Worm (Caenorhabditis elegans): ENCODE measurements around the gene F31F4.1.
A peak's percentile ranks its signal among the peaks of the same experiment; 100 is the strongest.

The F31F4.1 gene

DNA sequence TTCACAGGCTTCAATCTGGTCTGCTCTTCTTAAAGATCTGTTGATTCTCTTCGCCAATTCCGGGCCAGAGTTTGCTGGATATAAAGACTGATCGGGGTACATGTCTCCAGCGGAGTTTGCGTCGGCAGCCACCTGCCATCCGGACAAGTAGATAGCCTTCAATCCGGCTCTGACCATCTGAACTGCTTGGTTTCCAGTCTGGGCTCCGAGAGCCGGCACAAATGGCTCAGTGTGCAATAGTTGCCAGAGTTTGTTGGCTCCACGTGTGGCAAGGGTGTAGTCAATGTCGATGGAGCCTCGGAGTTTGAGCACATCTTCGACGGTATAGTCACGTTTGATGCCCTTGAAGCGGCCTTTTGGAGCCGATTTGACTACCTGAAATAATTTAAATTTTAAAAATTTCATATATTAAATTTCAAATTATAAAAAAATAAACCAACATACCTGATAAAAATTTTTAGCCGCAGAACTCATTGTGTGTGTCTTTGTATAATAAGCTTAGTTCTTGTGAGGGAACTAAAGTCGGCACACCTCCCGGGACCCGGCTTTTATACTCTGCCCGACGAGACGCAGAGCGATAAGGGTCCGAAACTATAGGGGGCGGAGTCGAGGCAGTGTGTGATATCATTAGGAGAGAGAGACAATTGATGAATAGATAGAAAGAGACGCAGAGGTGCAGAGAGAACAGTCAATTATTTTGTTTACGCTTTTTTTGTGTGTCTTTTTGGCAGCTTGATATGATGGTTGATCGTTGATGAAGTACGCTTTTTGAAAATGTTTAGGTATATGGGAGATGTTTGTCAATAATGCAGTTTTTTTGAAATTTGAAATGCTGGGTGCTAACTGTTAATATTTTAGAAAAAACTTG is 43.9 kb downstream of the F31F4.1 start, which contains the start of the genes icl-1 and srh-2:
Gene icl-1 (minus strand): TSS at position 521 of the 868 bp plus-strand sequence.
Gene srh-2 (plus strand): TSS at position 818 of the 868 bp plus-strand sequence.
- TF ChIP-seq unc-39 (tag; optimal IDR thresholded peaks at IDR 0.05) (no peak), nhr-11 (tag; optimal IDR thresholded peaks at IDR 0.05) (no peak), ama-1 (optimal IDR thresholded peaks at IDR 0.05) (peak; percentile 92), ceh-28 (tag; optimal IDR thresholded peaks at IDR 0.05) (peak; percentile 67), pqm-1 (tag; optimal IDR thresholded peaks at IDR 0.05) (peak; percentile 65), fos-1 (tag; optimal IDR thresholded peaks at IDR 0.05) (peak; percentile 15), egl-5 (tag; optimal IDR thresholded peaks at IDR 0.05) (no peak), sea-2 (GFP tag; optimal IDR thresholded peaks at IDR 0.05) (no peak), unc-62 (GFP tag; optimal IDR thresholded peaks at IDR 0.05) (no peak), ceh-82 (tag; optimal IDR thresholded peaks at IDR 0.05) (no peak), elt-2 (tag; optimal IDR thresholded peaks at IDR 0.05) (peak; percentile 83), nhr-23 (tag; optimal IDR thresholded peaks at IDR 0.05) (peak; percentile 71), nhr-43 (tag; optimal IDR thresholded peaks at IDR 0.05; ENCODE audit: poor library complexity, severe bottlenecking) (peak; percentile 73), mdl-1 (tag; optimal IDR thresholded peaks at IDR 0.05) (no peak), daf-12 (tag; optimal IDR thresholded peaks at IDR 0.05) (no peak), jun-1 (tag; optimal IDR thresholded peaks at IDR 0.05) (peak; percentile 43), nfya-1 (tag; optimal IDR thresholded peaks at IDR 0.05; ENCODE audit: insufficient read depth) (peak; percentile 68), lsy-12 (tag; optimal IDR thresholded peaks at IDR 0.05) (peak; percentile 42), nhr-77 (tag; optimal IDR thresholded peaks at IDR 0.05) (no peak), ceh-9 (tag; optimal IDR thresholded peaks at IDR 0.05) (no peak), snpc-4 (tag; optimal IDR thresholded peaks at IDR 0.05) (no peak), nhr-237 (tag; optimal IDR thresholded peaks at IDR 0.05) (no peak), pha-4 (tag; optimal IDR thresholded peaks at IDR 0.05) (peak; percentile 79), lin-15B (tag; optimal IDR thresholded peaks at IDR 0.05) (peak; percentile 28), lin-39 (tag; optimal IDR thresholded peaks at IDR 0.05) (peak; percentile 11), fkh-2 (tag; optimal IDR thresholded peaks at IDR 0.05) (no peak), nhr-25 (tag; optimal IDR thresholded peaks at IDR 0.05) (peak; percentile 2), R02D3.7 (tag; optimal IDR thresholded peaks at IDR 0.05) (no peak), egl-27 (tag; optimal IDR thresholded peaks at IDR 0.05) (no peak), nhr-76 (tag; optimal IDR thresholded peaks at IDR 0.05) (no peak), tbx-2 (tag; optimal IDR thresholded peaks at IDR 0.05) (peak; percentile 8)

DNA sequence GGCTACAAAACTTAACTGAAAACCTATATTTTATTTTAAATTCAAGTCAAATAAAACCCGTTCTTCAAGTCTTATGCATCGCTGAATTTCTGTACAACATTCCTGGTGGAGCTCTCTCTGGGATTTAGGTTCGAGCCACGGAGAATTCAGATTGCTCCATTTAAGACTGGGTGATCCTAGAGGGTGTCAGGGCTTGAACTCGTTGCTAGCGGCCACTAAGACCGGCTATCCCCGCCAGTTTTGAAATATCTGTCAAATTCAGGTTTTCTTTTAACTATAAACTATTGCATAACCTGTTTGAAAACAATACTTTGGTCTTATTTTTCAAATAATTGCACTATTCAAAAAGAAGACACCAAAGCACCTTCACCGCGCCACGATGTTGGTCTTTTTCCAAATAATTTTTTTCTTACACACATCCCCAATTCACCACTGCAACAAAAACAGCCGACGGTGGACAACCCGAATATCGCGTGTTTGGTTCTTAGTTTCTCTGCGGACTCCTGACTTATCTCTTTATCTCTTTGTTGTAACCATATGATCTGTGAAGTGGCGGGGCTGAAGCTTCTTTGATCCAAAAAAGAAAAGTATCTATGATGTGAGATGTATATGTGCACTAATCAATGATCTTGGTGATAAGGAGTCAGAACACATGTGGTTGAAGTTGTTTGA is 45.1 kb downstream of the F31F4.1 start:
- TF ChIP-seq nhr-28 (tag; optimal IDR thresholded peaks at IDR 0.05) (no peak), mdl-1 (tag; optimal IDR thresholded peaks at IDR 0.05) (peak; percentile 38), ztf-11 (tag; optimal IDR thresholded peaks at IDR 0.05) (no peak), R02D3.7 (tag; optimal IDR thresholded peaks at IDR 0.05) (no peak), lin-15B (tag; optimal IDR thresholded peaks at IDR 0.05) (no peak), ztf-4 (tag; optimal IDR thresholded peaks at IDR 0.05) (no peak), fos-1 (tag; optimal IDR thresholded peaks at IDR 0.05) (no peak), lin-39 (tag; optimal IDR thresholded peaks at IDR 0.05) (no peak), eor-1 (tag; optimal IDR thresholded peaks at IDR 0.05) (no peak), nhr-43 (tag; optimal IDR thresholded peaks at IDR 0.05; ENCODE audit: poor library complexity, severe bottlenecking) (peak; percentile 57), nfya-1 (tag; optimal IDR thresholded peaks at IDR 0.05; ENCODE audit: insufficient read depth) (peak; percentile 49), nhr-76 (tag; optimal IDR thresholded peaks at IDR 0.05) (no peak), egl-5 (tag; optimal IDR thresholded peaks at IDR 0.05) (peak; percentile 31), aly-2 (tag; optimal IDR thresholded peaks at IDR 0.05) (no peak), lsy-12 (tag; optimal IDR thresholded peaks at IDR 0.05) (peak; percentile 7), elt-2 (tag; optimal IDR thresholded peaks at IDR 0.05) (peak; percentile 77), egl-27 (tag; optimal IDR thresholded peaks at IDR 0.05) (no peak), ceh-28 (tag; optimal IDR thresholded peaks at IDR 0.05) (no peak), nhr-77 (tag; optimal IDR thresholded peaks at IDR 0.05) (no peak), unc-62 (GFP tag; optimal IDR thresholded peaks at IDR 0.05) (no peak), mml-1 (tag; optimal IDR thresholded peaks at IDR 0.05) (no peak), tbx-2 (tag; optimal IDR thresholded peaks at IDR 0.05) (no peak), ceh-82 (tag; optimal IDR thresholded peaks at IDR 0.05) (no peak), ceh-16 (tag; optimal IDR thresholded peaks at IDR 0.05) (no peak), pha-4 (tag; optimal IDR thresholded peaks at IDR 0.05) (peak; percentile 53), ama-1 (optimal IDR thresholded peaks at IDR 0.05) (peak; percentile 50), pqm-1 (tag; optimal IDR thresholded peaks at IDR 0.05) (peak; percentile 65), nhr-12 (tag; optimal IDR thresholded peaks at IDR 0.05) (no peak), jun-1 (tag; optimal IDR thresholded peaks at IDR 0.05) (no peak), ceh-9 (tag; optimal IDR thresholded peaks at IDR 0.05) (no peak), zag-1 (tag; optimal IDR thresholded peaks at IDR 0.05) (no peak), fkh-2 (tag; optimal IDR thresholded peaks at IDR 0.05) (no peak), fkh-10 (GFP tag; optimal IDR thresholded peaks at IDR 0.05) (no peak), sea-2 (GFP tag; optimal IDR thresholded peaks at IDR 0.05) (no peak), nhr-25 (tag; optimal IDR thresholded peaks at IDR 0.05) (peak; percentile 46), nhr-23 (tag; optimal IDR thresholded peaks at IDR 0.05) (peak; percentile 19), snpc-4 (tag; optimal IDR thresholded peaks at IDR 0.05) (peak; percentile 5)
